Fruit fly (Drosophila melanogaster) whole organism, embryonic: ENCODE results near the gene Ugt36F1.

ENCODE experiments used
- BEAF-32 ChIP-seq: fragments of 200-800 bp; sonication (Bioruptor generic); optimal IDR thresholded peaks from 3 replicates; lab custom pipeline; 2017; ENCODE audit warnings: missing biosample characterization, missing genetic modification characterization, mild to moderate bottlenecking, moderate library complexity, missing genetic modification reagents
- Bdp1 ChIP-seq: fragments of 200-800 bp; sonication (Bioruptor generic); optimal IDR thresholded peaks from 3 replicates; lab custom pipeline; 2016; ENCODE audit warnings: missing biosample characterization, missing genetic modification characterization
- CG12155 ChIP-seq: fragments of 200-800 bp; sonication (Bioruptor generic); optimal IDR thresholded peaks from 3 replicates; lab custom pipeline; 2016; ENCODE audit warnings: missing biosample characterization, missing genetic modification characterization
- CG13123 ChIP-seq: fragments of 200-800 bp; sonication (Bioruptor generic); optimal IDR thresholded peaks from 2 replicates; lab custom pipeline; 2016; ENCODE audit warnings: missing biosample characterization, missing genetic modification characterization
- CG13287 ChIP-seq: fragments of 200-800 bp; sonication (Bioruptor generic); IDR thresholded peaks from 2 replicates; pipeline ENCODE4 v1.3.6; 2022; ENCODE audit warnings: missing biosample characterization, missing genetic modification characterization; ENCODE audit not compliant: partially characterized antibody
- CG13624 ChIP-seq: fragments of 200-800 bp; sonication (Bioruptor generic); optimal IDR thresholded peaks from 2 replicates; lab custom pipeline; 2016; ENCODE audit warnings: missing biosample characterization, missing genetic modification characterization
- CG13894 ChIP-seq: fragments of 200-800 bp; sonication (Bioruptor generic); optimal IDR thresholded peaks from 3 replicates; lab custom pipeline; 2018; ENCODE audit warnings: missing biosample characterization, mild to moderate bottlenecking, missing genetic modification characterization, moderate library complexity
- CG15601 ChIP-seq: fragments of 200-800 bp; sonication (Bioruptor generic); optimal IDR thresholded peaks from 3 replicates; lab custom pipeline; 2019; ENCODE audit warnings: missing biosample characterization, mild to moderate bottlenecking, missing genetic modification characterization, moderate library complexity
- CG16779 ChIP-seq: fragments of 200-800 bp; sonication (Bioruptor generic); IDR thresholded peaks from 2 replicates; pipeline ENCODE4 v1.3.6; 2022; ENCODE audit warnings: missing biosample characterization, missing genetic modification characterization
- CG17612 ChIP-seq: fragments of 200-800 bp; sonication (Bioruptor generic); IDR thresholded peaks from 2 replicates; pipeline ENCODE4 v1.3.6; 2022; ENCODE audit warnings: missing biosample characterization, missing genetic modification characterization
- CG31365 ChIP-seq: fragments of 200-800 bp; sonication (Bioruptor generic); optimal IDR thresholded peaks from 2 replicates; lab custom pipeline; 2018; ENCODE audit warnings: missing biosample characterization, mild to moderate bottlenecking, missing genetic modification characterization
- CG33213 ChIP-seq: fragments of 200-800 bp; sonication (Bioruptor generic); optimal IDR thresholded peaks from 3 replicates; lab custom pipeline; 2016; ENCODE audit warnings: missing biosample characterization, missing genetic modification characterization
- CG34224 ChIP-seq: fragments of 200-800 bp; sonication (Bioruptor generic); IDR thresholded peaks from 3 replicates; pipeline ENCODE4 v1.3.6; 2022; ENCODE audit warnings: missing biosample characterization, missing genetic modification characterization; ENCODE audit not compliant: partially characterized antibody
- CG34376 ChIP-seq: fragments of 200-800 bp; sonication (Bioruptor generic); optimal IDR thresholded peaks from 2 replicates; lab custom pipeline; 2018; ENCODE audit warnings: missing biosample characterization, mild to moderate bottlenecking, missing genetic modification characterization
- CG3847 ChIP-seq: fragments of 200-800 bp; sonication (Bioruptor generic); IDR thresholded peaks from 2 replicates; pipeline ENCODE4 v1.3.6; 2022; ENCODE audit warnings: missing biosample characterization, missing genetic modification characterization
- CG4282 ChIP-seq: fragments of 200-800 bp; sonication (Bioruptor generic); optimal IDR thresholded peaks from 2 replicates; lab custom pipeline; 2016; ENCODE audit warnings: missing biosample characterization, missing genetic modification characterization
- CG4360 ChIP-seq: fragments of 200-800 bp; sonication (Bioruptor generic); IDR thresholded peaks from 2 replicates; pipeline ENCODE4 v1.3.6; 2022; ENCODE audit warnings: missing biosample characterization, missing genetic modification characterization
- CG5180 ChIP-seq: fragments of 200-800 bp; sonication (Bioruptor generic); optimal IDR thresholded peaks from 3 replicates; lab custom pipeline; 2017; ENCODE audit warnings: missing biosample characterization, missing genetic modification characterization, mild to moderate bottlenecking, moderate library complexity, missing genetic modification reagents
- CG7786 ChIP-seq: fragments of 200-800 bp; sonication (Bioruptor generic); optimal IDR thresholded peaks from 2 replicates; lab custom pipeline; 2016; ENCODE audit warnings: missing biosample characterization, missing genetic modification characterization
- CG8924 ChIP-seq: fragments of 200-800 bp; optimal IDR thresholded peaks from 3 replicates; lab custom pipeline; 2019; ENCODE audit warnings: missing biosample characterization, mild to moderate bottlenecking, missing genetic modification characterization, moderate library complexity
- CG9609 ChIP-seq: fragments of 200-800 bp; sonication (Bioruptor generic); optimal IDR thresholded peaks from 3 replicates; lab custom pipeline; 2016; ENCODE audit warnings: missing biosample characterization, missing genetic modification characterization
- CTCF ChIP-seq: fragments of 200-800 bp; sonication (Bioruptor generic); optimal IDR thresholded peaks from 2 replicates; lab custom pipeline; 2017; ENCODE audit warnings: missing biosample characterization, mild to moderate bottlenecking, missing genetic modification characterization, moderate library complexity
- CkIIα-i1 ChIP-seq: fragments of 200-800 bp; sonication (Bioruptor generic); IDR thresholded peaks from 2 replicates; pipeline ENCODE4 v1.3.6; 2022; ENCODE audit warnings: missing biosample characterization, missing genetic modification characterization
- CoRest ChIP-seq: fragments of 200-800 bp; sonication (Bioruptor generic); optimal IDR thresholded peaks from 3 replicates; lab custom pipeline; 2018; ENCODE audit warnings: missing biosample characterization, mild to moderate bottlenecking, missing genetic modification characterization, moderate library complexity
- Dek ChIP-seq: fragments of 200-800 bp; sonication (Bioruptor generic); optimal IDR thresholded peaks from 3 replicates; lab custom pipeline; 2019; ENCODE audit warnings: missing biosample characterization, mild to moderate bottlenecking, missing genetic modification characterization, moderate library complexity
- Fer1 ChIP-seq: fragments of 200-800 bp; sonication (Bioruptor generic); optimal IDR thresholded peaks from 2 replicates; lab custom pipeline; 2017; ENCODE audit warnings: missing biosample characterization, mild to moderate bottlenecking, missing genetic modification characterization
- HLH54F ChIP-seq: fragments of 200-800 bp; sonication (Bioruptor generic); optimal IDR thresholded peaks from 3 replicates; lab custom pipeline; 2016; ENCODE audit warnings: missing biosample characterization, missing genetic modification characterization
- Hr78 ChIP-seq, 2 experiments: fragments of 200-800 bp in 1 of 2; fragments of >200 bp in 1 of 2; sonication (Bioruptor generic) in 1 of 2; optimal IDR thresholded peaks; 2 replicates each; lab custom pipeline; 2017 to 2019; ENCODE audit warnings: missing biosample characterization in 2 of 2, missing genetic modification characterization in 2 of 2, mild to moderate bottlenecking in 1 of 2, moderate library complexity in 1 of 2
- MESR4 ChIP-seq: fragments of 200-800 bp; sonication (Bioruptor generic); optimal IDR thresholded peaks from 2 replicates; lab custom pipeline; 2018; ENCODE audit warnings: missing biosample characterization, mild to moderate bottlenecking, missing genetic modification characterization, moderate library complexity
- Stat92E ChIP-seq, 3 experiments: fragments of >200 bp in 2 of 3; fragments of 200-800 bp in 1 of 3; sonication (Bioruptor generic) in 1 of 3; optimal IDR thresholded peaks; 2 replicates each; lab custom pipeline; 2017 to 2019; ENCODE audit warnings: missing biosample characterization in 3 of 3, missing genetic modification characterization in 3 of 3, mild to moderate bottlenecking in 1 of 3, moderate library complexity in 1 of 3
- bbx ChIP-seq: fragments of 200-800 bp; sonication (Bioruptor generic); IDR thresholded peaks from 2 replicates; pipeline ENCODE4 v1.3.6; 2022; ENCODE audit warnings: missing biosample characterization, missing genetic modification characterization; ENCODE audit not compliant: partially characterized antibody
- cas ChIP-seq: fragments of 200-800 bp; sonication (Bioruptor generic); IDR thresholded peaks from 2 replicates; pipeline ENCODE4 v1.3.6; 2022; ENCODE audit warnings: missing biosample characterization, missing genetic modification characterization
- chif ChIP-seq, 2 experiments: fragments of 200-800 bp; sonication (Bioruptor generic); optimal IDR thresholded peaks; 3 replicates each; lab custom pipeline; 2016; ENCODE audit warnings: missing biosample characterization in 2 of 2, missing genetic modification characterization in 2 of 2
- chinmo ChIP-seq: fragments of 200-800 bp; sonication (Bioruptor generic); IDR thresholded peaks from 4 replicates; pipeline ENCODE4 v1.3.6; 2022; ENCODE audit warnings: missing biosample characterization, missing genetic modification characterization; ENCODE audit not compliant: partially characterized antibody
- disco-r ChIP-seq: fragments of 200-800 bp; sonication (Bioruptor generic); optimal IDR thresholded peaks from 2 replicates; lab custom pipeline; 2016; ENCODE audit warnings: missing biosample characterization, missing genetic modification characterization
- dmrt11E ChIP-seq: fragments of 200-800 bp; sonication (Bioruptor generic); optimal IDR thresholded peaks from 3 replicates; lab custom pipeline; 2018; ENCODE audit warnings: missing biosample characterization, mild to moderate bottlenecking, missing genetic modification characterization, moderate library complexity
- dpn ChIP-seq, 2 experiments: fragments of 200-800 bp; sonication (Bioruptor generic); optimal IDR thresholded peaks; 3 replicates each; lab custom pipeline; 2016; ENCODE audit warnings: missing biosample characterization in 2 of 2, missing genetic modification characterization in 2 of 2
- en ChIP-seq: fragments of 200-800 bp; sonication (Bioruptor generic); optimal IDR thresholded peaks from 2 replicates; lab custom pipeline; 2016; ENCODE audit warnings: missing biosample characterization, missing genetic modification characterization
- fu2 ChIP-seq: fragments of 200-800 bp; sonication (Bioruptor generic); optimal IDR thresholded peaks from 2 replicates; lab custom pipeline; 2016; ENCODE audit warnings: missing biosample characterization, missing genetic modification characterization
- ham ChIP-seq: fragments of 200-800 bp; sonication (Bioruptor generic); IDR thresholded peaks from 2 replicates; pipeline ENCODE4 v1.3.6; 2022; ENCODE audit warnings: missing biosample characterization, missing genetic modification characterization
- lola ChIP-seq, 3 experiments: fragments of >200 bp in 2 of 3; fragments of 200-800 bp in 1 of 3; sonication (Bioruptor generic) in 1 of 3; optimal IDR thresholded peaks; 2 replicates each; lab custom pipeline; 2017 to 2019; ENCODE audit warnings: missing biosample characterization in 3 of 3, missing genetic modification characterization in 3 of 3, mild to moderate bottlenecking in 1 of 3, moderate library complexity in 1 of 3
- mirr ChIP-seq: fragments of 200-800 bp; sonication (Bioruptor generic); optimal IDR thresholded peaks from 3 replicates; lab custom pipeline; 2018; ENCODE audit warnings: missing biosample characterization, mild to moderate bottlenecking, missing genetic modification characterization
- mld ChIP-seq: fragments of 200-800 bp; sonication (Bioruptor generic); IDR thresholded peaks from 3 replicates; pipeline ENCODE4 v1.3.6; 2022; ENCODE audit warnings: missing biosample characterization, missing genetic modification characterization; ENCODE audit not compliant: partially characterized antibody
- pho ChIP-seq: fragments of 200-800 bp; sonication (Bioruptor generic); optimal IDR thresholded peaks from 2 replicates; lab custom pipeline; 2016; ENCODE audit warnings: missing biosample characterization, missing genetic modification characterization
- pita ChIP-seq: fragments of 200-800 bp; sonication (Bioruptor generic); optimal IDR thresholded peaks from 2 replicates; lab custom pipeline; 2017; ENCODE audit warnings: missing biosample characterization, mild to moderate bottlenecking, missing genetic modification characterization
- row ChIP-seq: fragments of 200-800 bp; sonication (Bioruptor generic); IDR thresholded peaks from 3 replicates; pipeline ENCODE4 v1.3.6; 2022; ENCODE audit warnings: missing biosample characterization, missing genetic modification characterization
- sob ChIP-seq: fragments of 200-800 bp; sonication (Bioruptor generic); IDR thresholded peaks from 2 replicates; pipeline ENCODE4 v1.3.6; 2022; ENCODE audit warnings: missing biosample characterization, missing genetic modification characterization
- yki ChIP-seq: fragments of >200 bp; optimal IDR thresholded peaks from 3 replicates; lab custom pipeline; 2018

Ugt36F1 gene

DNA sequence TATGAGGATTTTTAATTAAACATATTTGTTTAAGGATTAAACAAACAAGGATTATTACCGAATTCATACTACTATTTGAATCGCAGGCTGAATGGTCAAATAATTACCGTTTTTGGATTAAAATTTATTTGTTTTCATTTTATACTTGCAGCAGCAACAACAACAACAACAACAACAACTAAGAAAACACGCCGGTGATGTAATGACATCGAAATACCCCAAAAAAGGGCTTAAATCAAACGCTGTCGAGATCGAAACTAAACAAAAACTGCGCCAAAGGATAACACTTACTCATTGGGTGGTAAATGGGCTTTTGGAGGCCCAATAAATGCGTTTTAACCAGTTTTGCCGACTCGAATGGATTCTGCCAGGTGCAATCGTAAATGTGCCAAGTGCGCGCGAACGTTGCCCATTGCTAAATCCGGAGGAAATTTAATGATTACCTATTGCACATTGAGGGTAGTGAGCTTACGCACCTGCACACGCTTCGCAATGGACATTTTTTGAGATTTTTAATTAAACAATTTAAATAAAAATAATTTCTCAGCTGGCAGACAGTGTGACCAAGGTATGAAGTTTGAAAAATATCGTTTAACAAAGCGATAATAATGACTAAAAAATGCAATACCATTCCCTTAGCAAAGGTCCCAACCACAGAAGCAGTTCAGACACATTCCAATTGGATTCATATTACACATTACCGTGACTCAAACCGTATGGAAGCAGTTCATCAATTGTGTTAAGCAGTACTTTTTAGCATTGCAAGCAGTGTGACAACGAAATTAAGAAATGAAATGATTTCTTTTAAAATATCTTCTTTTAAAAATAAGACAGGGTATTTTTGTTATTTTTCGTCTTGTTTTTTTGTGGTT, 39.8 kb downstream of the Ugt36F1 start, which contains the start of the genes CG10602 and mRpL13 (continued):
- peak; percentile 31 for TF ChIP-seq HLH54F (GFP tag; lab: Kevin White, UChicago)
- TF ChIP-seq chif (GFP tag; optimal IDR thresholded peaks at IDR 0.05; lab: Kevin White, UChicago), result peak in 1 of 2 experiments; percentile 51
- no peak for TF ChIP-seq ham
- TF ChIP-seq CG34376, result no peak
- no peak for TF ChIP-seq Fer1 (GFP tag; lab: Kevin White, UChicago)
- no peak for TF ChIP-seq CG17612 (GFP tag; lab: Robert Waterston, UW)
- TF ChIP-seq pita, result peak; percentile 97
- TF ChIP-seq CG9609 (GFP tag; lab: Kevin White, UChicago), result peak; percentile 49
- TF ChIP-seq disco-r (GFP tag; lab: Kevin White, UChicago), result no peak
- TF ChIP-seq CG15601 (tag; lab: Kevin White, UChicago), result peak; percentile 53
- peak; percentile 78 for TF ChIP-seq Dek (tag; lab: Kevin White, UChicago)
- TF ChIP-seq mirr, result no peak
- peak; percentile 75; the same call in 1 of the 4 replicates for TF ChIP-seq chinmo (GFP tag; lab: Robert Waterston, UW)
- peak; percentile 45 for TF ChIP-seq CG13624
- TF ChIP-seq pho (GFP tag; lab: Kevin White, UChicago), result peak; percentile 21
- peak; percentile 67 for TF ChIP-seq CG8924 (tag; lab: Kevin White, UChicago)
- TF ChIP-seq Bdp1 (GFP tag; lab: Kevin White, UChicago), result peak; percentile 40
- TF ChIP-seq mld, result no peak
- TF ChIP-seq CG4282 (GFP tag; lab: Kevin White, UChicago), result peak; percentile 11
- peak; percentile 58 for TF ChIP-seq BEAF-32 (GFP tag; lab: Kevin White, UChicago)
- TF ChIP-seq MESR4, result peak; percentile 57
- 0 out of 3 replicates have a peak, but pooled peaks have one; percentile 23 for TF ChIP-seq CG34224 (GFP tag; lab: Robert Waterston, UW)
- TF ChIP-seq CTCF, result peak; percentile 79
- peak; percentile 30 for TF ChIP-seq fu2 (GFP tag; lab: Kevin White, UChicago)
- peak; percentile 35; the same call in 1 of the 2 replicates for TF ChIP-seq cas (GFP tag; lab: Robert Waterston, UW)
- TF ChIP-seq CG12155 (GFP tag; lab: Kevin White, UChicago), result peak; percentile 21
- peak; percentile 86 for TF ChIP-seq CG4360
- peak; percentile 5 for TF ChIP-seq CG13123 (GFP tag; lab: Kevin White, UChicago)
- TF ChIP-seq CG33213 (GFP tag; lab: Kevin White, UChicago), result peak; percentile 84
- TF ChIP-seq CG13894 (tag; lab: Kevin White, UChicago), result peak; percentile 58
- TF ChIP-seq CkIIα-i1 (GFP tag; lab: Robert Waterston, UW), result no peak
- TF ChIP-seq CG3847, result peak; percentile 46
- TF ChIP-seq bbx (GFP tag; lab: Robert Waterston, UW), result peak; percentile 48; the same call in 1 of the 2 replicates
- TF ChIP-seq en (GFP tag; lab: Kevin White, UChicago), result no peak
- TF ChIP-seq Hr78 (GFP tag; optimal IDR thresholded peaks at IDR 0.05; lab: Kevin White, UChicago), result peak in 1 of 2 experiments; percentile 25
- peak in 1 of 3 experiments; percentile 13 for TF ChIP-seq lola (GFP tag; optimal IDR thresholded peaks at IDR 0.05; lab: Kevin White, UChicago)
- peak; percentile 36; the same call in 1 of the 3 replicates for TF ChIP-seq row (GFP tag; lab: Robert Waterston, UW)
- TF ChIP-seq CG16779 (GFP tag; lab: Robert Waterston, UW), result no peak
- TF ChIP-seq CG7786 (GFP tag; lab: Kevin White, UChicago), result peak; percentile 9
- peak; percentile 5 for TF ChIP-seq dmrt11E (tag; lab: Kevin White, UChicago)
- peak in 1 of 3 experiments; percentile 69 for TF ChIP-seq Stat92E (GFP tag; optimal IDR thresholded peaks at IDR 0.05; lab: Kevin White, UChicago)
- TF ChIP-seq CoRest (tag; lab: Kevin White, UChicago), result peak; percentile 54
- TF ChIP-seq CG5180 (GFP tag; lab: Kevin White, UChicago), result no peak
- TF ChIP-seq CG13287, result peak; percentile 36; the same call in 1 of the 2 replicates
- peak; percentile 49; the same call in 1 of the 2 replicates for TF ChIP-seq sob (GFP tag; lab: Robert Waterston, UW)
- peak; percentile 46 for TF ChIP-seq yki (lab: Kevin White, UChicago)
- TF ChIP-seq dpn (GFP tag; optimal IDR thresholded peaks at IDR 0.05; lab: Kevin White, UChicago), result peak; percentile 17 to 39
- TF ChIP-seq CG31365 (tag; lab: Kevin White, UChicago), result peak; percentile 99
